Worm (Caenorhabditis elegans) whole organism, L1 larva: ENCODE data around the gene srx-34.

Experiments used
- C04F5.9 ChIP-seq: sonication (generic microtip); optimal IDR thresholded peaks from 2 replicates; lab custom pipeline; 2016; ENCODE audit warnings: missing genetic modification characterization, missing compliant biosample characterization
- Y116A8C.19 ChIP-seq: sonication (generic microtip); optimal IDR thresholded peaks from 2 replicates; lab custom pipeline; 2016; ENCODE audit warnings: missing compliant biosample characterization, missing genetic modification characterization, borderline replicate concordance
- aha-1 ChIP-seq: fragments of 150-350 bp; optimal IDR thresholded peaks from 2 replicates; lab custom pipeline; 2014; ENCODE audit warnings: missing biosample characterization, missing genetic modification characterization
- aly-2 ChIP-seq: fragments of 150-350 bp; optimal IDR thresholded peaks from 2 replicates; lab custom pipeline; 2014; ENCODE audit warnings: missing biosample characterization, missing genetic modification characterization
- ceh-63 ChIP-seq: fragments of 200-800 bp; sonication (Bioruptor generic); optimal IDR thresholded peaks from 2 replicates; lab custom pipeline; 2018; ENCODE audit warnings: mild to moderate bottlenecking, missing genetic modification characterization, missing compliant biosample characterization
- ceh-8 ChIP-seq: fragments of 200-800 bp; sonication (Bioruptor generic); optimal IDR thresholded peaks from 2 replicates; lab custom pipeline; 2018; ENCODE audit warnings: mild to moderate bottlenecking, missing genetic modification characterization, moderate library complexity, missing compliant biosample characterization
- ceh-82 ChIP-seq, 3 experiments: fragments of 150-350 bp in 1 of 3; sonication (generic microtip) in 2 of 3; optimal IDR thresholded peaks; 2 replicates each; lab custom pipeline; 2014 to 2017; ENCODE audit warnings: missing biosample characterization in 3 of 3, missing genetic modification characterization in 3 of 3
- ceh-88 ChIP-seq: fragments of 200-800 bp; sonication (Bioruptor generic); IDR thresholded peaks from 2 replicates; pipeline ENCODE4 v1.3.6; 2022; ENCODE audit warnings: missing genetic modification characterization, missing compliant biosample characterization
- ceh-90 ChIP-seq: sonication (generic microtip); optimal IDR thresholded peaks from 2 replicates; lab custom pipeline; 2016; ENCODE audit warnings: missing genetic modification characterization, missing compliant biosample characterization
- efl-1 ChIP-seq, 4 experiments: fragments of 150-350 bp; optimal IDR thresholded peaks in 3 of 4; peaks in 1 of 4; 1 replicate in 1 of 4; 2 replicates in 3 of 4; lab custom pipeline; 2014; ENCODE audit warnings: missing biosample characterization in 2 of 4, missing genetic modification characterization in 2 of 4, missing genetic modification reagents in 2 of 4
- egl-13 ChIP-seq: sonication (generic microtip); optimal IDR thresholded peaks from 2 replicates; lab custom pipeline; 2016; ENCODE audit warnings: missing genotype, missing genetic modification reagents, missing genetic modification characterization, missing compliant biosample characterization
- egl-27 ChIP-seq, 2 experiments: fragments of 150-350 bp in 1 of 2; sonication (generic microtip); optimal IDR thresholded peaks; 3 replicates each; lab custom pipeline; 2017 to 2018; ENCODE audit warnings: missing biosample characterization in 2 of 2, missing genetic modification characterization in 2 of 2, missing genetic modification reagents in 2 of 2
- elt-3 ChIP-seq, 6 experiments: fragments of 150-350 bp in 1 of 6; sonication (generic microtip); optimal IDR thresholded peaks; 2 replicates each; lab custom pipeline; 2017 to 2018; ENCODE audit warnings: missing biosample characterization in 6 of 6, missing genetic modification characterization in 6 of 6, inconsistent platforms in 1 of 6
- hlh-17 ChIP-seq: fragments of 200-800 bp; sonication (Bioruptor generic); optimal IDR thresholded peaks from 2 replicates; lab custom pipeline; 2018; ENCODE audit warnings: missing genetic modification characterization, mild to moderate bottlenecking, missing compliant biosample characterization, moderate library complexity, borderline replicate concordance
- irx-1 ChIP-seq: sonication (generic microtip); optimal IDR thresholded peaks from 2 replicates; lab custom pipeline; 2016; ENCODE audit warnings: missing genetic modification characterization, missing compliant biosample characterization
- lin-13 ChIP-seq: fragments of 150-350 bp; optimal IDR thresholded peaks from 2 replicates; lab custom pipeline; 2014; ENCODE audit warnings: missing biosample characterization, missing genetic modification reagents, missing genetic modification characterization
- lin-14 ChIP-seq: fragments of 200-800 bp; sonication (Bioruptor generic); optimal IDR thresholded peaks from 2 replicates; lab custom pipeline; 2018; ENCODE audit warnings: mild to moderate bottlenecking, missing genetic modification characterization, moderate library complexity, missing compliant biosample characterization
- lin-35 ChIP-seq, 2 experiments: fragments of 150-350 bp; optimal IDR thresholded peaks; 2 replicates each; lab custom pipeline; 2014; ENCODE audit warnings: missing biosample characterization in 2 of 2, missing genetic modification characterization in 2 of 2, missing genetic modification reagents in 2 of 2
- lir-3 ChIP-seq: sonication (generic microtip); optimal IDR thresholded peaks from 2 replicates; lab custom pipeline; 2016; ENCODE audit warnings: mild to moderate bottlenecking, missing genetic modification characterization, moderate library complexity, missing compliant biosample characterization; ENCODE audit not compliant: poor library complexity
- mab-9 ChIP-seq: fragments of 200-800 bp; sonication (Bioruptor generic); IDR thresholded peaks from 2 replicates; pipeline ENCODE4 v1.3.6; 2022; ENCODE audit warnings: missing genetic modification reagents, missing genetic modification characterization, missing compliant biosample characterization
- mef-2 ChIP-seq: fragments of 150-350 bp; optimal IDR thresholded peaks from 2 replicates; lab custom pipeline; 2014; ENCODE audit warnings: missing biosample characterization, missing genetic modification characterization
- nhr-12 ChIP-seq: sonication (generic microtip); optimal IDR thresholded peaks from 2 replicates; lab custom pipeline; 2017; ENCODE audit warnings: missing biosample characterization, missing genetic modification characterization
- nhr-19 ChIP-seq: fragments of 200-800 bp; sonication (Bioruptor generic); conservative IDR thresholded peaks from 2 replicates; pipeline ENCODE4 v1.3.6; 2022; ENCODE audit warnings: missing genetic modification characterization, missing compliant biosample characterization
- nhr-20 ChIP-seq: sonication (generic microtip); optimal IDR thresholded peaks from 2 replicates; lab custom pipeline; 2016; ENCODE audit warnings: mild to moderate bottlenecking, missing genetic modification characterization, missing compliant biosample characterization
- nhr-28 ChIP-seq: fragments of 150-350 bp; optimal IDR thresholded peaks from 2 replicates; lab custom pipeline; 2014; ENCODE audit warnings: missing biosample characterization, missing genetic modification characterization
- nhr-47 ChIP-seq: sonication (generic microtip); optimal IDR thresholded peaks from 2 replicates; lab custom pipeline; 2016; ENCODE audit warnings: mild to moderate bottlenecking, missing genetic modification characterization, moderate library complexity, missing compliant biosample characterization
- nhr-71 ChIP-seq: sonication (generic microtip); optimal IDR thresholded peaks from 2 replicates; lab custom pipeline; 2016; ENCODE audit warnings: mild to moderate bottlenecking, missing genetic modification characterization, moderate library complexity, missing compliant biosample characterization
- nhr-76 ChIP-seq: sonication (generic microtip); optimal IDR thresholded peaks from 2 replicates; lab custom pipeline; 2017; ENCODE audit warnings: missing biosample characterization, missing genetic modification characterization
- nhr-77 ChIP-seq: fragments of 150-350 bp; optimal IDR thresholded peaks from 2 replicates; lab custom pipeline; 2014; ENCODE audit warnings: missing biosample characterization, missing genetic modification characterization
- nhr-85 ChIP-seq: sonication (generic microtip); peaks from one replicate; lab custom pipeline; 2016; ENCODE audit warnings: missing genetic modification characterization, inconsistent platforms, missing compliant biosample characterization
- pag-3 ChIP-seq: sonication (generic microtip); optimal IDR thresholded peaks from 2 replicates; lab custom pipeline; 2017; ENCODE audit warnings: missing genetic modification characterization, mild to moderate bottlenecking, missing compliant biosample characterization, antibody characterized with exemption, borderline replicate concordance; ENCODE audit not compliant: insufficient read depth
- pax-3 ChIP-seq: fragments of 200-800 bp; sonication (Bioruptor generic); optimal IDR thresholded peaks from 2 replicates; lab custom pipeline; 2018; ENCODE audit warnings: mild to moderate bottlenecking, missing genetic modification characterization, moderate library complexity, missing compliant biosample characterization
- pqm-1 ChIP-seq: sonication (generic microtip); optimal IDR thresholded peaks from 3 replicates; lab custom pipeline; 2017; ENCODE audit warnings: missing biosample characterization, missing genetic modification characterization
- sox-4 ChIP-seq: sonication (generic microtip); optimal IDR thresholded peaks from 2 replicates; lab custom pipeline; 2016; ENCODE audit warnings: missing genetic modification characterization, missing compliant biosample characterization
- sptf-1 ChIP-seq: fragments of 150-350 bp; optimal IDR thresholded peaks from 2 replicates; lab custom pipeline; 2014; ENCODE audit warnings: missing biosample characterization, missing genetic modification characterization
- sup-37 ChIP-seq: fragments of 200-800 bp; sonication (Bioruptor generic); optimal IDR thresholded peaks from 2 replicates; lab custom pipeline; 2018; ENCODE audit warnings: mild to moderate bottlenecking, missing genetic modification characterization, missing compliant biosample characterization
- tbx-2 ChIP-seq: sonication (generic microtip); optimal IDR thresholded peaks from 2 replicates; lab custom pipeline; 2016; ENCODE audit warnings: missing genetic modification characterization, missing compliant biosample characterization
- tlp-1 ChIP-seq: fragments of 150-350 bp; optimal IDR thresholded peaks from 2 replicates; lab custom pipeline; 2014; ENCODE audit warnings: missing biosample characterization, missing genetic modification characterization
- unc-86 ChIP-seq: sonication (generic microtip); optimal IDR thresholded peaks from 2 replicates; lab custom pipeline; 2016; ENCODE audit warnings: missing genetic modification characterization, missing compliant biosample characterization
- vab-15 ChIP-seq: sonication (generic microtip); optimal IDR thresholded peaks from 2 replicates; lab custom pipeline; 2017; ENCODE audit warnings: missing genotype, mild to moderate bottlenecking, missing genetic modification characterization, missing compliant biosample characterization
- zip-4 ChIP-seq: fragments of 200-800 bp; sonication (Bioruptor generic); optimal IDR thresholded peaks from 2 replicates; lab custom pipeline; 2018; ENCODE audit warnings: mild to moderate bottlenecking, missing genetic modification characterization, moderate library complexity, missing compliant biosample characterization
- ztf-11 ChIP-seq, 2 experiments: sonication (generic microtip); optimal IDR thresholded peaks; 2 replicates each; lab custom pipeline; 2016 to 2017; ENCODE audit warnings: missing genetic modification characterization in 2 of 2, missing biosample characterization in 1 of 2, missing compliant biosample characterization in 1 of 2
- ztf-4 ChIP-seq: fragments of 150-350 bp; optimal IDR thresholded peaks from 2 replicates; lab custom pipeline; 2014; ENCODE audit warnings: missing biosample characterization, missing genetic modification characterization

srx-34 gene

DNA sequence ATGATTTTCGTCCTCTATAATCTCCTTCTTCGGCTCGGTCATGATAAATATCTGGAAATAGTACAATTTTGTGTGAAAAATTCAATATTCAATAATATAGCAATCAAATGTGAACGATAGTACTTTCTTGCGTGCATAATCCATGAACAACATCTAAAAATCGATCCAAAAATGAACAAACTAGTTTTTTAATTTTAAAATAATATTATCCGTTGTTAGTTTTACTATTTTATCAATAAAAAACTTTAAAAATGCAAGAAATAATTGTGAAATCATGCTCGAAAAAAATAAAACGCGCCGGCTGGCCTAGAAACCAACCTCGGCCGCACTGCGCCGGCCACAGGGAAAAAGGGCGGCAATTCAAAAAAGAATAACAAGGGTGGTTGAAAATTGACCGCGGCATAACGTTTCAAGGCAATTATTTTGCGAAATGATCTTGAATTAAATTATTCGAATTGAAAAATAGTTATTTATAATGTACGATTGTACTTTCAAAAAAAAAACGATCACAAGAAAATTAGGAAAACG is 35.4 kb downstream of the srx-34 start, which contains the start of gene mys-1 (continued):
- TF ChIP-seq lin-14 (GFP tag; lab: Kevin White, UChicago), result peak; percentile 72
- TF ChIP-seq lin-13, result peak; percentile 34
- TF ChIP-seq nhr-20 (tag; lab: Kevin White, UChicago), result peak; percentile 83
- no peak for TF ChIP-seq ceh-88 (GFP tag; lab: Robert Waterston, UW)
- no peak for TF ChIP-seq vab-15
- peak; percentile 78 for TF ChIP-seq pax-3 (tag; lab: Kevin White, UChicago)
- TF ChIP-seq nhr-77, result no peak
- TF ChIP-seq ceh-63, result no peak
- peak; percentile 83 for TF ChIP-seq nhr-47
- no peak for TF ChIP-seq sptf-1 (tag; lab: Kevin White, UChicago)
- TF ChIP-seq ceh-90 (tag; lab: Kevin White, UChicago), result peak; percentile 89
- TF ChIP-seq zip-4 (GFP tag; lab: Kevin White, UChicago), result no peak
- no peak for TF ChIP-seq nhr-76 (tag; lab: Kevin White, UChicago)
- peak; percentile 31 to 41 (median 35) for TF ChIP-seq ceh-82 (tag; optimal IDR thresholded peaks at IDR 0.05; lab: Kevin White, UChicago)
- TF ChIP-seq unc-86, result peak; percentile 59
- peak in 1 of 2 experiments; percentile 81 for TF ChIP-seq ztf-11 (tag; optimal IDR thresholded peaks at IDR 0.05; lab: Kevin White, UChicago)
- peak; percentile 39 for TF ChIP-seq C04F5.9
- no peak for TF ChIP-seq tlp-1 (tag; lab: Kevin White, UChicago)
- peak; percentile 89 for TF ChIP-seq lir-3
- no peak for TF ChIP-seq aha-1
- no peak for TF ChIP-seq hlh-17 (GFP tag; lab: Kevin White, UChicago)
- no peak for TF ChIP-seq pag-3 (tag; lab: Kevin White, UChicago)
- TF ChIP-seq efl-1 (optimal IDR thresholded peaks at IDR 0.05; lab: Kevin White, UChicago), result peak; percentile 93 to 94
- peak; percentile 93 to 99 for TF ChIP-seq efl-1 (GFP tag; optimal IDR thresholded peaks at IDR 0.05 in 1 of 2; lab: Kevin White, UChicago)
- no peak for TF ChIP-seq mef-2 (tag; lab: Kevin White, UChicago)
- no peak for TF ChIP-seq elt-3 (tag; optimal IDR thresholded peaks at IDR 0.05; lab: Kevin White, UChicago)
- TF ChIP-seq ceh-8 (GFP tag; lab: Kevin White, UChicago), result peak; percentile 36
- TF ChIP-seq nhr-19 (GFP tag; lab: Robert Waterston, UW), result peak; percentile 69
- peak; percentile 88 for TF ChIP-seq nhr-85
- no peak for TF ChIP-seq nhr-28 (tag; lab: Kevin White, UChicago)
- TF ChIP-seq mab-9, result no peak
- TF ChIP-seq pqm-1 (tag; lab: Kevin White, UChicago), result no peak
- peak; percentile 83 for TF ChIP-seq nhr-71
- no peak for TF ChIP-seq egl-27 (tag; optimal IDR thresholded peaks at IDR 0.05; lab: Kevin White, UChicago)
- TF ChIP-seq Y116A8C.19 (tag; lab: Kevin White, UChicago), result peak; percentile 38
- TF ChIP-seq irx-1 (tag; lab: Kevin White, UChicago), result peak; percentile 76
- no peak for TF ChIP-seq nhr-12 (tag; lab: Kevin White, UChicago)
- TF ChIP-seq lin-35 (GFP tag; optimal IDR thresholded peaks at IDR 0.05; lab: Kevin White, UChicago), result peak; percentile 95
- no peak for TF ChIP-seq sup-37
- peak; percentile 68 for TF ChIP-seq egl-13 (tag; lab: Kevin White, UChicago)
- no peak for TF ChIP-seq ztf-4 (tag; lab: Kevin White, UChicago)
- peak; percentile 73 for TF ChIP-seq sox-4 (tag; lab: Kevin White, UChicago)
- peak; percentile 84 for TF ChIP-seq tbx-2
- no peak for TF ChIP-seq aly-2 (tag; lab: Kevin White, UChicago)
- TF ChIP-seq, all 84 proteins: peak for 43
